Fruit fly (Drosophila melanogaster) whole organism, adult: Measurements from ENCODE around the gene Lip3.

Experiments used
- CG11617 ChIP-seq: fragments of 200-800 bp; sonication (Bioruptor generic); optimal IDR thresholded peaks from 2 replicates; lab custom pipeline; 2017; ENCODE audit warnings: mild to moderate bottlenecking, missing biosample characterization, missing genetic modification reagents, missing genetic modification characterization
- CG12768 ChIP-seq: fragments of 200-800 bp; sonication (Bioruptor generic); optimal IDR thresholded peaks from 2 replicates; lab custom pipeline; 2017; ENCODE audit warnings: missing biosample characterization, missing genetic modification characterization, mild to moderate bottlenecking, moderate library complexity, missing genetic modification reagents
- CG14711 ChIP-seq: fragments of 200-800 bp; sonication (Bioruptor generic); optimal IDR thresholded peaks from 2 replicates; lab custom pipeline; 2018; ENCODE audit warnings: missing biosample characterization, mild to moderate bottlenecking, missing genetic modification characterization, moderate library complexity
- CG1620 ChIP-seq: fragments of 200-800 bp; sonication (Bioruptor generic); optimal IDR thresholded peaks from 2 replicates; lab custom pipeline; 2016; ENCODE audit warnings: missing biosample characterization, missing genetic modification characterization
- CG33017 ChIP-seq: fragments of 200-800 bp; sonication (Bioruptor generic); optimal IDR thresholded peaks from 2 replicates; lab custom pipeline; 2018; ENCODE audit warnings: missing biosample characterization, mild to moderate bottlenecking, missing genetic modification characterization, moderate library complexity
- CG5204 ChIP-seq: fragments of 200-800 bp; sonication (Bioruptor generic); optimal IDR thresholded peaks from 2 replicates; lab custom pipeline; 2016; ENCODE audit warnings: missing biosample characterization, missing genetic modification characterization
- CG7045 ChIP-seq: fragments of 200-800 bp; sonication (Bioruptor generic); optimal IDR thresholded peaks from 2 replicates; lab custom pipeline; 2017; ENCODE audit warnings: missing biosample characterization, mild to moderate bottlenecking, missing genetic modification characterization
- CG7101 ChIP-seq: fragments of 200-800 bp; sonication (Bioruptor generic); optimal IDR thresholded peaks from 2 replicates; lab custom pipeline; 2018; ENCODE audit warnings: missing biosample characterization, mild to moderate bottlenecking, missing genetic modification characterization, moderate library complexity
- Clk ChIP-seq: fragments of 200-800 bp; sonication (Bioruptor generic); optimal IDR thresholded peaks from 2 replicates; lab custom pipeline; 2017; ENCODE audit warnings: missing biosample characterization, missing genetic modification characterization
- Crg-1 ChIP-seq: fragments of 200-800 bp; sonication (Bioruptor generic); optimal IDR thresholded peaks from 2 replicates; lab custom pipeline; 2016; ENCODE audit warnings: missing biosample characterization, missing genetic modification characterization
- Hr96 ChIP-seq: fragments of 200-800 bp; sonication (Bioruptor generic); optimal IDR thresholded peaks from 2 replicates; lab custom pipeline; 2016; ENCODE audit warnings: missing biosample characterization, missing genetic modification characterization
- Mnt ChIP-seq: fragments of 200-800 bp; sonication (Bioruptor generic); optimal IDR thresholded peaks from 2 replicates; lab custom pipeline; 2016; ENCODE audit warnings: missing biosample characterization, mild to moderate bottlenecking, missing genetic modification characterization
- bab1 ChIP-seq: fragments of 200-800 bp; sonication (Bioruptor generic); optimal IDR thresholded peaks from 3 replicates; lab custom pipeline; 2019; ENCODE audit warnings: missing biosample characterization, mild to moderate bottlenecking, missing genetic modification characterization, moderate library complexity
- cic ChIP-seq: fragments of 200-800 bp; sonication (Bioruptor generic); optimal IDR thresholded peaks from 2 replicates; lab custom pipeline; 2017; ENCODE audit warnings: missing biosample characterization, mild to moderate bottlenecking, missing genetic modification characterization, moderate library complexity
- cnc ChIP-seq, 2 experiments: fragments of >200 bp; optimal IDR thresholded peaks; 2 replicates each; lab custom pipeline; 2017
- kay ChIP-seq: fragments of 200-800 bp; sonication (Bioruptor generic); peaks from one replicate; lab custom pipeline; 2016; ENCODE audit warnings: missing biosample characterization, missing genetic modification characterization, borderline replicate concordance
- ovo ChIP-seq: fragments of 200-800 bp; sonication (Bioruptor generic); optimal IDR thresholded peaks from 2 replicates; lab custom pipeline; 2016; ENCODE audit warnings: missing biosample characterization, missing genetic modification characterization
- pad ChIP-seq: fragments of 200-800 bp; sonication (Bioruptor generic); optimal IDR thresholded peaks from 3 replicates; lab custom pipeline; 2017; ENCODE audit warnings: missing biosample characterization, missing genetic modification characterization, mild to moderate bottlenecking, moderate library complexity, missing genetic modification reagents
- tj ChIP-seq: fragments of 200-800 bp; sonication (Bioruptor generic); optimal IDR thresholded peaks from 3 replicates; lab custom pipeline; 2017; ENCODE audit warnings: missing biosample characterization, mild to moderate bottlenecking, missing genetic modification characterization, moderate library complexity
- toe ChIP-seq: fragments of 200-800 bp; sonication (Bioruptor generic); optimal IDR thresholded peaks from 2 replicates; lab custom pipeline; 2016; ENCODE audit warnings: missing biosample characterization, missing genetic modification characterization

Gene Lip3

DNA sequence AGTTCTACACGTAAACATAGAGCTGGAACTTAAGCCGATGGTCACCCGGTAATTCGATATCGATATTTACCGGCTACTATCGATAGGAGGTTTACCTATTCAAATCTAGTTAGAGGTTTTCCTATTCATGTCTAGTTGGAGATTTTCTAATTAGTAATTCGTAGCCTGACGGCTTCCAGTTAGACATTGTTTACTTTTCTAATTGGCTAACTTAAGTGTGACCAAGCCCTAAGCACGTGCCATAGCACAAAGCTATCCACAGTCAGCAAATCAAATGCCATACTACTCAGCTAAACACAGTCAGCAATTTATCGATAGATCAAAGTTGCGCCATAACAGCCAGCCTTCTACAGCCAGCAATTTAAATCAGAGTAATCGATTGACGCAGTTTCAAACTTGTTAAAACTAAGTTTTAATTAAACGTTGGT lies 31.3 kb upstream of the Lip3 start, which contains the start of gene Dpm3:
Gene Dpm3, minus strand, starts transcription at position 20 of the 428 bp plus-strand sequence.
- TF ChIP-seq cnc (optimal IDR thresholded peaks at IDR 0.05; lab: Kevin White, UChicago) (no peak), Hr96 (no peak), kay (GFP tag; lab: Kevin White, UChicago) (no peak), ovo (no peak), CG33017 (tag; lab: Kevin White, UChicago) (no peak), CG7101 (tag; lab: Kevin White, UChicago) (no peak), bab1 (GFP tag; lab: Kevin White, UChicago) (peak; percentile 54), Clk (GFP tag; lab: Kevin White, UChicago) (no peak), CG1620 (GFP tag; lab: Kevin White, UChicago) (peak; percentile 58), Crg-1 (peak; percentile 21), CG5204 (GFP tag; lab: Kevin White, UChicago) (no peak), toe (GFP tag; lab: Kevin White, UChicago) (peak; percentile 39), pad (GFP tag; lab: Kevin White, UChicago) (peak; percentile 15), CG7045 (GFP tag; lab: Kevin White, UChicago) (no peak), cic (GFP tag; lab: Kevin White, UChicago) (no peak), tj (GFP tag; lab: Kevin White, UChicago) (peak; percentile 20), CG11617 (GFP tag; lab: Kevin White, UChicago) (no peak), CG12768 (GFP tag; lab: Kevin White, UChicago) (no peak), CG14711 (tag; lab: Kevin White, UChicago) (no peak), Mnt (peak; percentile 11)

DNA sequence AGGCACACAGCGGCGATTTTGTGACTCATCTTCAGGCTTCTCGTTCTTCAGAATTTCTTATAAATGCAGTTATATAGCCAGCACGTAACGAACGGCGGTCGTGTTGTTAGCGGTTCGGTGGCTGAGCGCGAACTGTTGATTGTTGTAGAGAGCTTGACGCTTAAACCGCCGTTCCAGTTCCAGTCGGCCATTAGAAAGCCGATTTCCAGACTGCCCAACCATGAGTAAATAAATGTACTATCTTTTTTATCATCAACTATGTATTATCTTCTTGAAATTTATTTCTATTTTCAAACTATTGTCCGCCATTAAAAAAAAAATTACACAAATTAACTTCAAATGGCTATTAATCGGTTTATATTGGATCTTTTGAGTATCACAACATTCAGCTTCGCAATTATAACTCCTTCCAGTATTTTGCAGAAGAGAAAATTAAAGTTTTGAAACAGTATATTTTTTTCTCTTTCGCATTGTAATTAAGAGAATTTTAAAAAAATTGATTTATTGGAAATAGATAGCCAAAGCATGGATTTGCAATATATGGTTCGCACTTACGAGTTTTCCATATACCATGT lies 30.1 kb upstream of the Lip3 start, which contains the start of gene GILT1:
Gene GILT1, minus strand, starts transcription at position 141 of the 575 bp plus-strand sequence.
- TF ChIP-seq ovo = peak; percentile 44
- TF ChIP-seq CG12768 (GFP tag; lab: Kevin White, UChicago) = no peak
- peak; percentile 12 for TF ChIP-seq CG7101 (tag; lab: Kevin White, UChicago)
- peak; percentile 59 for TF ChIP-seq pad (GFP tag; lab: Kevin White, UChicago)
- peak; percentile 43 for TF ChIP-seq Mnt
- peak; percentile 39 for TF ChIP-seq bab1 (GFP tag; lab: Kevin White, UChicago)
- TF ChIP-seq tj (GFP tag; lab: Kevin White, UChicago) = peak; percentile 1
- no peak for TF ChIP-seq Clk (GFP tag; lab: Kevin White, UChicago)
- TF ChIP-seq kay (GFP tag; lab: Kevin White, UChicago) = peak; percentile 69
- TF ChIP-seq Crg-1 = no peak
- TF ChIP-seq CG14711 (tag; lab: Kevin White, UChicago) = no peak
- TF ChIP-seq CG11617 (GFP tag; lab: Kevin White, UChicago) = no peak
- no peak for TF ChIP-seq toe (GFP tag; lab: Kevin White, UChicago)
- peak; percentile 22 for TF ChIP-seq cic (GFP tag; lab: Kevin White, UChicago)

dm6 chr3R:13400902-13401721 lies 29.4 kb upstream of the Lip3 start:
- no peak for TF ChIP-seq cnc (optimal IDR thresholded peaks at IDR 0.05; lab: Kevin White, UChicago)
- peak; percentile 71 for TF ChIP-seq CG11617 (GFP tag; lab: Kevin White, UChicago)
- peak; percentile 27 for TF ChIP-seq CG1620 (GFP tag; lab: Kevin White, UChicago)
- no peak for TF ChIP-seq toe (GFP tag; lab: Kevin White, UChicago)
- peak; percentile 79 for TF ChIP-seq bab1 (GFP tag; lab: Kevin White, UChicago)
- TF ChIP-seq Crg-1 = peak; percentile 64
- TF ChIP-seq CG5204 (GFP tag; lab: Kevin White, UChicago) = peak; percentile 55
- TF ChIP-seq ovo = peak; percentile 55
- TF ChIP-seq Mnt = no peak
- peak; percentile 5 for TF ChIP-seq CG33017 (tag; lab: Kevin White, UChicago)
- TF ChIP-seq tj (GFP tag; lab: Kevin White, UChicago) = peak; percentile 71
- peak; percentile 38 for TF ChIP-seq pad (GFP tag; lab: Kevin White, UChicago)
- no peak for TF ChIP-seq cic (GFP tag; lab: Kevin White, UChicago)
- TF ChIP-seq kay (GFP tag; lab: Kevin White, UChicago) = no peak
- no peak for TF ChIP-seq CG12768 (GFP tag; lab: Kevin White, UChicago)
- TF ChIP-seq CG14711 (tag; lab: Kevin White, UChicago) = peak; percentile 63
- peak; percentile 68 for TF ChIP-seq CG7101 (tag; lab: Kevin White, UChicago)
- TF ChIP-seq CG7045 (GFP tag; lab: Kevin White, UChicago) = peak; percentile 55
- TF ChIP-seq Clk (GFP tag; lab: Kevin White, UChicago) = no peak
- TF ChIP-seq Hr96 = peak; percentile 37

- TF ChIP-seq CG33017 (tag; lab: Kevin White, UChicago) (no peak), CG7045 (GFP tag; lab: Kevin White, UChicago) (no peak), bab1 (GFP tag; lab: Kevin White, UChicago) (no peak), Clk (GFP tag; lab: Kevin White, UChicago) (no peak), toe (GFP tag; lab: Kevin White, UChicago) (no peak), cnc (optimal IDR thresholded peaks at IDR 0.05; lab: Kevin White, UChicago) (no peak), Mnt (no peak), CG12768 (GFP tag; lab: Kevin White, UChicago) (no peak), pad (GFP tag; lab: Kevin White, UChicago) (no peak)
Observed at dm6 chr3R:13397535-13397934, 25.8 kb upstream of the Lip3 start, which contains the start of gene CG14377. Gene CG14377 (plus strand): TSS chr3R:13397835.

- TF ChIP-seq ovo (no peak), Clk (GFP tag; lab: Kevin White, UChicago) (no peak), CG1620 (GFP tag; lab: Kevin White, UChicago) (no peak), CG33017 (tag; lab: Kevin White, UChicago) (no peak), Hr96 (no peak), CG7045 (GFP tag; lab: Kevin White, UChicago) (no peak), Mnt (no peak)
Observed at dm6 chr3R:13397040-13397439, 25.3 kb upstream of the Lip3 start, which contains the start of gene CG14374. Gene CG14374 (minus strand): TSS chr3R:13397140.
